Worm (Caenorhabditis elegans) whole organism, L4/young adult: ENCODE results near the gene F14H8.4.

Source experiments
- W03F9.2 ChIP-seq: fragments of 150-350 bp; optimal IDR thresholded peaks from 2 replicates; lab custom pipeline; 2014; ENCODE audit warnings: missing biosample characterization, missing genetic modification characterization
- dao-5 ChIP-seq: sonication (generic microtip); optimal IDR thresholded peaks from 2 replicates; lab custom pipeline; 2016; ENCODE audit warnings: missing genotype, missing genetic modification characterization, moderate library complexity, missing compliant biosample characterization
- him-1 ChIP-seq: sonication (generic microtip); optimal IDR thresholded peaks from 2 replicates; lab custom pipeline; 2016; ENCODE audit warnings: missing genotype, missing genetic modification reagents, missing genetic modification characterization, missing compliant biosample characterization

DNA sequence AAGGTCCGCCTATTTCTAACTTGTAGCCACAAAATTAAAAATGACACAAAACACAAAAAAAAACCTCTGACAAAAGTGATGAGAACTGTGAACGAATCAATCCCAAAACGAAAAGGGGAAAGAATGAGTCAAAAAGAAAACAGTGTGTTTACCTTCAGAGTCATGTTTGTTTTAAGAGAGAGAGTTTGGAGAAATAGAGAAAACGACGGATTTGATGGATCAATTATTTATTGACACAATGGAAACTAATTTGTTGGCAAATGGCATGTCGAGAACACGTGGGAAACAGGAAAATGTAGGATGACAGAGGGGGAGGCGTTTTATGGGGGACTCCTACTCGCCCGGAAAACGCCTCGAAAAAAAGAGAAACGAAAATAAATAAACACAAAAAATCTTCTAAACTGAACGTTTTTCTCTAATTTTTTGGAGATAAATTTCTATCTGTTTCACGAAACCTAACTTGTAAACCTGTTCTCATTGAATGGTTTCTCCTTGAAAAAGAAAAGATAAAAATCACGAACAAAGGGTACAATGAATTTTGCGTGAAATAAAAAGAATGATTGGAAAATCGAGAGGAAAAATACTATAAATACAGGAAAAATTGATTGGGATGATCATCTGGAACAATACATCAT is 6.7 kb upstream of the F14H8.4 start:
- TF ChIP-seq him-1 (no peak), dao-5 (tag; lab: Kevin White, UChicago) (no peak), W03F9.2 (tag; lab: Kevin White, UChicago) (no peak)
